Fruit fly (Drosophila melanogaster) whole organism, embryonic: ENCODE data around the gene how.

Experiments used
- Antp ChIP-seq: fragments of 200-800 bp; sonication (Bioruptor generic); optimal IDR thresholded peaks from 3 replicates; lab custom pipeline; 2016; ENCODE audit warnings: missing biosample characterization, missing genetic modification characterization
- Bgb ChIP-seq: fragments of 200-800 bp; sonication (Bioruptor generic); IDR thresholded peaks from 2 replicates; pipeline ENCODE4 v1.3.6; 2022; ENCODE audit warnings: missing biosample characterization, missing genetic modification characterization; ENCODE audit not compliant: partially characterized antibody
- CG11560 ChIP-seq: fragments of 200-800 bp; sonication (Bioruptor generic); IDR thresholded peaks from 3 replicates; pipeline ENCODE4 v1.3.6; 2022; ENCODE audit warnings: missing biosample characterization, missing genetic modification characterization
- CG16815 ChIP-seq: fragments of 200-800 bp; sonication (Bioruptor generic); optimal IDR thresholded peaks from 3 replicates; lab custom pipeline; 2017; ENCODE audit warnings: missing biosample characterization, mild to moderate bottlenecking, missing genetic modification characterization
- CG17568 ChIP-seq: fragments of 200-800 bp; sonication (Bioruptor generic); optimal IDR thresholded peaks from 2 replicates; lab custom pipeline; 2018; ENCODE audit warnings: missing biosample characterization, mild to moderate bottlenecking, missing genetic modification characterization, moderate library complexity
- CG17612 ChIP-seq: fragments of 200-800 bp; sonication (Bioruptor generic); IDR thresholded peaks from 2 replicates; pipeline ENCODE4 v1.3.6; 2022; ENCODE audit warnings: missing biosample characterization, missing genetic modification characterization
- CG31388 ChIP-seq: fragments of 200-800 bp; sonication (Bioruptor generic); optimal IDR thresholded peaks from 2 replicates; lab custom pipeline; 2016; ENCODE audit warnings: missing biosample characterization, missing genetic modification characterization
- CG3163 ChIP-seq: fragments of 200-800 bp; sonication (Bioruptor generic); optimal IDR thresholded peaks from 3 replicates; lab custom pipeline; 2016; ENCODE audit warnings: missing biosample characterization, missing genetic modification characterization
- CG3281 ChIP-seq: fragments of 200-800 bp; sonication (Bioruptor generic); optimal IDR thresholded peaks from 3 replicates; lab custom pipeline; 2017; ENCODE audit warnings: missing biosample characterization, mild to moderate bottlenecking, missing genetic modification characterization
- CG34376 ChIP-seq: fragments of 200-800 bp; sonication (Bioruptor generic); optimal IDR thresholded peaks from 2 replicates; lab custom pipeline; 2018; ENCODE audit warnings: missing biosample characterization, mild to moderate bottlenecking, missing genetic modification characterization
- CG3838 ChIP-seq: fragments of 200-800 bp; sonication (Bioruptor generic); optimal IDR thresholded peaks from 3 replicates; lab custom pipeline; 2016; ENCODE audit warnings: missing biosample characterization, missing genetic modification characterization
- CG3995 ChIP-seq: fragments of 200-800 bp; sonication (Bioruptor generic); optimal IDR thresholded peaks from 3 replicates; lab custom pipeline; 2016; ENCODE audit warnings: missing biosample characterization, missing genetic modification characterization
- CG4424 ChIP-seq: fragments of 200-800 bp; sonication (Bioruptor generic); optimal IDR thresholded peaks from 3 replicates; lab custom pipeline; 2016; ENCODE audit warnings: missing biosample characterization, missing genetic modification characterization
- CG4617 ChIP-seq: fragments of 200-800 bp; sonication (Bioruptor generic); optimal IDR thresholded peaks from 3 replicates; lab custom pipeline; 2016; ENCODE audit warnings: missing biosample characterization, missing genetic modification characterization, borderline replicate concordance
- CG4820 ChIP-seq: fragments of 200-800 bp; sonication (Bioruptor generic); optimal IDR thresholded peaks from 3 replicates; lab custom pipeline; 2016; ENCODE audit warnings: missing biosample characterization, missing genetic modification characterization
- CG7271 ChIP-seq: fragments of 200-800 bp; sonication (Bioruptor generic); optimal IDR thresholded peaks from 2 replicates; lab custom pipeline; 2018; ENCODE audit warnings: missing biosample characterization, mild to moderate bottlenecking, missing genetic modification characterization, moderate library complexity
- CG8359 ChIP-seq: fragments of 200-800 bp; sonication (Bioruptor generic); optimal IDR thresholded peaks from 2 replicates; lab custom pipeline; 2017; ENCODE audit warnings: missing biosample characterization, mild to moderate bottlenecking, missing genetic modification characterization, borderline replicate concordance
- CG9437 ChIP-seq: fragments of 200-800 bp; sonication (Bioruptor generic); optimal IDR thresholded peaks from 2 replicates; lab custom pipeline; 2018; ENCODE audit warnings: missing biosample characterization, mild to moderate bottlenecking, missing genetic modification characterization
- CG9727 ChIP-seq: fragments of 200-800 bp; sonication (Bioruptor generic); optimal IDR thresholded peaks from 3 replicates; lab custom pipeline; 2017; ENCODE audit warnings: missing biosample characterization, mild to moderate bottlenecking, missing genetic modification characterization
- Dll ChIP-seq: fragments of 200-800 bp; sonication (Bioruptor generic); IDR thresholded peaks from 4 replicates; pipeline ENCODE4 v1.3.6; 2022; ENCODE audit warnings: missing biosample characterization, missing genetic modification characterization; ENCODE audit not compliant: partially characterized antibody
- H2.0 ChIP-seq: fragments of 200-800 bp; sonication (Bioruptor generic); IDR thresholded peaks from 2 replicates; pipeline ENCODE4 v1.3.6; 2022; ENCODE audit warnings: missing biosample characterization, missing genetic modification characterization
- HHEX ChIP-seq: fragments of 200-800 bp; sonication (Bioruptor generic); optimal IDR thresholded peaks from 3 replicates; lab custom pipeline; 2017; ENCODE audit warnings: missing biosample characterization, mild to moderate bottlenecking, missing genetic modification characterization, missing genetic modification reagents
- HLH3B ChIP-seq: fragments of 200-800 bp; sonication (Bioruptor generic); IDR thresholded peaks from 2 replicates; pipeline ENCODE4 v1.3.6; 2022; ENCODE audit warnings: missing biosample characterization, missing genetic modification characterization
- HmgZ ChIP-seq: fragments of 200-800 bp; sonication (Bioruptor generic); optimal IDR thresholded peaks from 2 replicates; lab custom pipeline; 2018; ENCODE audit warnings: missing biosample characterization, mild to moderate bottlenecking, missing genetic modification characterization
- Jarid2 ChIP-seq: fragments of 200-800 bp; sonication (Bioruptor generic); optimal IDR thresholded peaks from 3 replicates; lab custom pipeline; 2017; ENCODE audit warnings: mild to moderate bottlenecking, missing biosample characterization, missing genetic modification reagents, missing genetic modification characterization
- MESR4 ChIP-seq: fragments of 200-800 bp; sonication (Bioruptor generic); optimal IDR thresholded peaks from 2 replicates; lab custom pipeline; 2018; ENCODE audit warnings: missing biosample characterization, mild to moderate bottlenecking, missing genetic modification characterization, moderate library complexity
- Mrtf ChIP-seq: fragments of 200-800 bp; sonication (Bioruptor generic); IDR thresholded peaks from 3 replicates; pipeline ENCODE4 v1.3.6; 2022; ENCODE audit warnings: missing biosample characterization, missing genetic modification characterization
- Oaz ChIP-seq: fragments of 200-800 bp; sonication (Bioruptor generic); IDR thresholded peaks from 2 replicates; pipeline ENCODE4 v1.3.6; 2022; ENCODE audit warnings: missing biosample characterization, missing genetic modification characterization
- Poxn ChIP-seq: fragments of 200-800 bp; sonication (Bioruptor generic); IDR thresholded peaks from 2 replicates; pipeline ENCODE4 v1.3.6; 2022; ENCODE audit warnings: missing biosample characterization, missing genetic modification characterization
- Rx ChIP-seq: fragments of 200-800 bp; sonication (Bioruptor generic); IDR thresholded peaks from 2 replicates; pipeline ENCODE4 v1.3.6; 2022; ENCODE audit warnings: missing biosample characterization, missing genetic modification characterization
- Scr ChIP-seq: fragments of 200-800 bp; sonication (Bioruptor generic); IDR thresholded peaks from 2 replicates; pipeline ENCODE4 v1.3.6; 2022; ENCODE audit warnings: missing biosample characterization, missing genetic modification characterization; ENCODE audit not compliant: partially characterized antibody
- Side ChIP-seq: fragments of 200-800 bp; sonication (Bioruptor generic); optimal IDR thresholded peaks from 2 replicates; lab custom pipeline; 2016; ENCODE audit warnings: missing biosample characterization, missing genetic modification characterization
- Sox102F ChIP-seq: fragments of 200-800 bp; sonication (Bioruptor generic); optimal IDR thresholded peaks from 2 replicates; lab custom pipeline; 2018; ENCODE audit warnings: missing biosample characterization, mild to moderate bottlenecking, missing genetic modification characterization, moderate library complexity
- Tbp ChIP-seq: fragments of >200 bp; optimal IDR thresholded peaks from 2 replicates; lab custom pipeline; 2018; ENCODE audit warnings: missing biosample characterization, missing genetic modification characterization
- btn ChIP-seq: fragments of 200-800 bp; sonication (Bioruptor generic); optimal IDR thresholded peaks from 2 replicates; lab custom pipeline; 2016; ENCODE audit warnings: missing biosample characterization, missing genetic modification characterization
- dysf ChIP-seq: fragments of 200-800 bp; sonication (Bioruptor generic); IDR thresholded peaks from 3 replicates; pipeline ENCODE4 v1.3.6; 2022; ENCODE audit warnings: missing biosample characterization, missing genetic modification characterization
- ftz-f1 ChIP-seq: fragments of 200-800 bp; sonication (Bioruptor generic); optimal IDR thresholded peaks from 2 replicates; lab custom pipeline; 2016; ENCODE audit warnings: missing biosample characterization, missing genetic modification characterization
- gcm2 ChIP-seq: fragments of 200-800 bp; sonication (Bioruptor generic); optimal IDR thresholded peaks from 2 replicates; lab custom pipeline; 2016; ENCODE audit warnings: missing biosample characterization, missing genetic modification characterization
- gro ChIP-seq: fragments of 200-800 bp; sonication (Bioruptor generic); optimal IDR thresholded peaks from 2 replicates; lab custom pipeline; 2016; ENCODE audit warnings: missing biosample characterization, missing genetic modification characterization
- gsb ChIP-seq: fragments of 200-800 bp; sonication (Bioruptor generic); IDR thresholded peaks from 2 replicates; pipeline ENCODE4 v1.3.6; 2022; ENCODE audit warnings: missing biosample characterization, missing genetic modification characterization
- ind ChIP-seq: fragments of 200-800 bp; sonication (Bioruptor generic); optimal IDR thresholded peaks from 3 replicates; lab custom pipeline; 2016; ENCODE audit warnings: missing biosample characterization, missing genetic modification characterization
- onecut ChIP-seq: fragments of 200-800 bp; sonication (Bioruptor generic); IDR thresholded peaks from 2 replicates; pipeline ENCODE4 v1.3.6; 2022; ENCODE audit warnings: missing biosample characterization, missing genetic modification characterization
- org-1 ChIP-seq: fragments of 200-800 bp; sonication (Bioruptor generic); optimal IDR thresholded peaks from 2 replicates; lab custom pipeline; 2017; ENCODE audit warnings: missing biosample characterization, missing genetic modification characterization
- psq ChIP-seq: fragments of 200-800 bp; sonication (Bioruptor generic); optimal IDR thresholded peaks from 2 replicates; lab custom pipeline; 2017; ENCODE audit warnings: missing biosample characterization, missing genetic modification characterization
- sd ChIP-seq: fragments of 200-800 bp; sonication (Bioruptor generic); optimal IDR thresholded peaks from 3 replicates; lab custom pipeline; 2018; ENCODE audit warnings: missing biosample characterization, mild to moderate bottlenecking, missing genetic modification characterization, moderate library complexity
- sim ChIP-seq: fragments of 200-800 bp; sonication (Bioruptor generic); IDR thresholded peaks from 2 replicates; pipeline ENCODE4 v1.3.6; 2022; ENCODE audit warnings: missing biosample characterization, missing genetic modification characterization
- sr ChIP-seq: fragments of 200-800 bp; sonication (Bioruptor generic); IDR thresholded peaks from 3 replicates; pipeline ENCODE4 v1.3.6; 2022; ENCODE audit warnings: missing biosample characterization, missing genetic modification characterization
- tin ChIP-seq: fragments of 200-800 bp; sonication (Bioruptor generic); optimal IDR thresholded peaks from 3 replicates; lab custom pipeline; 2016; ENCODE audit warnings: missing biosample characterization, missing genetic modification characterization
- unpg ChIP-seq: fragments of 200-800 bp; sonication (Bioruptor generic); optimal IDR thresholded peaks from 3 replicates; lab custom pipeline; 2018; ENCODE audit warnings: missing biosample characterization, mild to moderate bottlenecking, missing genetic modification characterization, moderate library complexity
- vnd ChIP-seq: fragments of 200-800 bp; sonication (Bioruptor generic); IDR thresholded peaks from 3 replicates; pipeline ENCODE4 v1.3.6; 2022; ENCODE audit warnings: missing biosample characterization, missing genetic modification characterization; ENCODE audit not compliant: partially characterized antibody
- zf30C ChIP-seq: fragments of 200-800 bp; sonication (Bioruptor generic); optimal IDR thresholded peaks from 3 replicates; lab custom pipeline; 2018; ENCODE audit warnings: missing biosample characterization, mild to moderate bottlenecking, missing genetic modification characterization

Gene how

DNA sequence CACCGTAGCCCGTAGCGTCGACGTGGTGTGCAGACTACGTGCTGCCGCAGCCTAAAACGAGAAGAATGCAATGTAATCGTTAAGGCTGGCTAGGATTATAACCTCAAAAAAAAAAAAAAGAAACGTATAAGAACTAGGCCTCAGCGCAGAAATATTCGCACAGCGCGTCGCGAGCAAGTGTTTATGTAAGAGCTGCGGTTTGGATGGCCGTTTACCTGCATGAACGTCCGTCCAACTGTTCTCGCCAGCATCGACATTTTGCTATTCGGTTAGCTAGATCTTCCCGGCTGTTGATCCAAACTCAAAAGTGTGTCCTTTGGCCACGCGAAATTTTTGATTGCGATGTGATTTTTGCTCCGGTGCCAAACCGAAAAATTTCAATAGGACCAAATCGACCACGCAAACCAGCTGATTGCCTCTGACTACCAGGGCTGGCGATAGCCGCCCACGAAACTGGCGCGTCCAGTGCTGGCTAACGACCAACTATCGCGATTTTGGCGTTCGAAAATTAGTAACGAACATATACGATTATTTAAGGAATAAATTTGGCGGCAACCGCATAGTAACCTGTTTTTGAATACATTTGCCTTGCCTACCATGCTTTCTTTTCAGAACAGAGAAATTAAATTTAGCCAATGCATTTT, 23.1 kb upstream of the how start, which contains the start of gene Idh3b (continued):
- TF ChIP-seq CG11560 (tag; lab: Robert Waterston, UW) = no peak
- TF ChIP-seq CG4424 (GFP tag; lab: Kevin White, UChicago) = peak; percentile 53
- no peak for TF ChIP-seq CG31388 (GFP tag; lab: Kevin White, UChicago)
- TF ChIP-seq CG3163 = peak; percentile 36
- no peak; the same call in 2 of the 3 replicates for TF ChIP-seq dysf
- TF ChIP-seq gsb (GFP tag; lab: Robert Waterston, UW) = no peak
- TF ChIP-seq HHEX = no peak
- no peak for TF ChIP-seq Sox102F (GFP tag; lab: Kevin White, UChicago)
- TF ChIP-seq Side (GFP tag; lab: Kevin White, UChicago) = peak; percentile 54
- TF ChIP-seq ind = peak; percentile 68
- no peak for TF ChIP-seq H2.0 (GFP tag; lab: Robert Waterston, UW)
- no peak for TF ChIP-seq Oaz (GFP tag; lab: Robert Waterston, UW)
- TF ChIP-seq Antp (GFP tag; lab: Kevin White, UChicago) = peak; percentile 83
- no peak for TF ChIP-seq org-1 (GFP tag; lab: Kevin White, UChicago)
- no peak for TF ChIP-seq CG3838
- TF ChIP-seq CG4617 (GFP tag; lab: Kevin White, UChicago) = peak; percentile 64
- TF ChIP-seq onecut = peak; percentile 77
- peak; percentile 48 for TF ChIP-seq CG4820 (GFP tag; lab: Kevin White, UChicago)
- TF ChIP-seq unpg (GFP tag; lab: Kevin White, UChicago) = no peak
- no peak for TF ChIP-seq Poxn (GFP tag; lab: Robert Waterston, UW)
- TF ChIP-seq CG3995 (GFP tag; lab: Kevin White, UChicago) = peak; percentile 74
- TF ChIP-seq gro (GFP tag; lab: Kevin White, UChicago) = peak; percentile 72
- TF ChIP-seq HLH3B (GFP tag; lab: Robert Waterston, UW) = no peak; the same call in 1 of the 2 replicates
- TF ChIP-seq psq (GFP tag; lab: Kevin White, UChicago) = no peak
- TF ChIP-seq CG9727 = no peak
- peak; percentile 98 for TF ChIP-seq Bgb (GFP tag; lab: Robert Waterston, UW)
- no peak for TF ChIP-seq CG8359 (GFP tag; lab: Kevin White, UChicago)
- no peak for TF ChIP-seq sd (tag; lab: Kevin White, UChicago)
- TF ChIP-seq CG7271 (tag; lab: Kevin White, UChicago) = no peak
- TF ChIP-seq zf30C (GFP tag; lab: Kevin White, UChicago) = no peak
- TF ChIP-seq sim (GFP tag; lab: Robert Waterston, UW) = no peak
- TF ChIP-seq Dll (GFP tag; lab: Robert Waterston, UW) = peak; percentile 97
- peak; percentile 12 for TF ChIP-seq CG16815 (GFP tag; lab: Kevin White, UChicago)
- no peak for TF ChIP-seq CG17568
- peak; percentile 90 for TF ChIP-seq HmgZ (tag; lab: Kevin White, UChicago)
- no peak for TF ChIP-seq Tbp (GFP tag; lab: Kevin White, UChicago)
- TF ChIP-seq Mrtf = no peak
- TF ChIP-seq Jarid2 = peak; percentile 60
- TF ChIP-seq Rx (GFP tag; lab: Robert Waterston, UW) = no peak
- TF ChIP-seq ftz-f1 = peak; percentile 72
- peak; percentile 65 for TF ChIP-seq tin (GFP tag; lab: Kevin White, UChicago)
- TF ChIP-seq CG34376 (GFP tag; lab: Kevin White, UChicago) = peak; percentile 47
- peak; percentile 86 for TF ChIP-seq vnd
- no peak for TF ChIP-seq CG3281
- TF ChIP-seq sr (GFP tag; lab: Robert Waterston, UW) = no peak
- TF ChIP-seq CG17612 (GFP tag; lab: Robert Waterston, UW) = no peak
- peak; percentile 93 for TF ChIP-seq Scr (GFP tag; lab: Robert Waterston, UW)
- TF ChIP-seq MESR4 (GFP tag; lab: Kevin White, UChicago) = peak; percentile 78
- peak; percentile 40 for TF ChIP-seq gcm2 (GFP tag; lab: Kevin White, UChicago)
- TF ChIP-seq CG9437 (GFP tag; lab: Kevin White, UChicago) = no peak
- no peak for TF ChIP-seq btn (GFP tag; lab: Kevin White, UChicago)
